Fruit fly (Drosophila melanogaster) whole organism, adult: ENCODE results near the gene Samuel.

Experiments used
- CG11617 ChIP-seq: fragments of 200-800 bp; sonication (Bioruptor generic); optimal IDR thresholded peaks from 2 replicates; lab custom pipeline; 2017; ENCODE audit warnings: mild to moderate bottlenecking, missing biosample characterization, missing genetic modification reagents, missing genetic modification characterization
- CG12768 ChIP-seq: fragments of 200-800 bp; sonication (Bioruptor generic); optimal IDR thresholded peaks from 2 replicates; lab custom pipeline; 2017; ENCODE audit warnings: missing biosample characterization, missing genetic modification characterization, mild to moderate bottlenecking, moderate library complexity, missing genetic modification reagents
- CG14711 ChIP-seq: fragments of 200-800 bp; sonication (Bioruptor generic); optimal IDR thresholded peaks from 2 replicates; lab custom pipeline; 2018; ENCODE audit warnings: missing biosample characterization, mild to moderate bottlenecking, missing genetic modification characterization, moderate library complexity
- CG1620 ChIP-seq: fragments of 200-800 bp; sonication (Bioruptor generic); optimal IDR thresholded peaks from 2 replicates; lab custom pipeline; 2016; ENCODE audit warnings: missing biosample characterization, missing genetic modification characterization
- CG33017 ChIP-seq: fragments of 200-800 bp; sonication (Bioruptor generic); optimal IDR thresholded peaks from 2 replicates; lab custom pipeline; 2018; ENCODE audit warnings: missing biosample characterization, mild to moderate bottlenecking, missing genetic modification characterization, moderate library complexity
- CG5204 ChIP-seq: fragments of 200-800 bp; sonication (Bioruptor generic); optimal IDR thresholded peaks from 2 replicates; lab custom pipeline; 2016; ENCODE audit warnings: missing biosample characterization, missing genetic modification characterization
- CG7045 ChIP-seq: fragments of 200-800 bp; sonication (Bioruptor generic); optimal IDR thresholded peaks from 2 replicates; lab custom pipeline; 2017; ENCODE audit warnings: missing biosample characterization, mild to moderate bottlenecking, missing genetic modification characterization
- CG7101 ChIP-seq: fragments of 200-800 bp; sonication (Bioruptor generic); optimal IDR thresholded peaks from 2 replicates; lab custom pipeline; 2018; ENCODE audit warnings: missing biosample characterization, mild to moderate bottlenecking, missing genetic modification characterization, moderate library complexity
- Clk ChIP-seq: fragments of 200-800 bp; sonication (Bioruptor generic); optimal IDR thresholded peaks from 2 replicates; lab custom pipeline; 2017; ENCODE audit warnings: missing biosample characterization, missing genetic modification characterization
- Crg-1 ChIP-seq: fragments of 200-800 bp; sonication (Bioruptor generic); optimal IDR thresholded peaks from 2 replicates; lab custom pipeline; 2016; ENCODE audit warnings: missing biosample characterization, missing genetic modification characterization
- Hr96 ChIP-seq: fragments of 200-800 bp; sonication (Bioruptor generic); optimal IDR thresholded peaks from 2 replicates; lab custom pipeline; 2016; ENCODE audit warnings: missing biosample characterization, missing genetic modification characterization
- Mnt ChIP-seq: fragments of 200-800 bp; sonication (Bioruptor generic); optimal IDR thresholded peaks from 2 replicates; lab custom pipeline; 2016; ENCODE audit warnings: missing biosample characterization, mild to moderate bottlenecking, missing genetic modification characterization
- bab1 ChIP-seq: fragments of 200-800 bp; sonication (Bioruptor generic); optimal IDR thresholded peaks from 3 replicates; lab custom pipeline; 2019; ENCODE audit warnings: missing biosample characterization, mild to moderate bottlenecking, missing genetic modification characterization, moderate library complexity
- cic ChIP-seq: fragments of 200-800 bp; sonication (Bioruptor generic); optimal IDR thresholded peaks from 2 replicates; lab custom pipeline; 2017; ENCODE audit warnings: missing biosample characterization, mild to moderate bottlenecking, missing genetic modification characterization, moderate library complexity
- cnc ChIP-seq, 2 experiments: fragments of >200 bp; optimal IDR thresholded peaks; 2 replicates each; lab custom pipeline; 2017
- kay ChIP-seq: fragments of 200-800 bp; sonication (Bioruptor generic); peaks from one replicate; lab custom pipeline; 2016; ENCODE audit warnings: missing biosample characterization, missing genetic modification characterization, borderline replicate concordance
- ovo ChIP-seq: fragments of 200-800 bp; sonication (Bioruptor generic); optimal IDR thresholded peaks from 2 replicates; lab custom pipeline; 2016; ENCODE audit warnings: missing biosample characterization, missing genetic modification characterization
- pad ChIP-seq: fragments of 200-800 bp; sonication (Bioruptor generic); optimal IDR thresholded peaks from 3 replicates; lab custom pipeline; 2017; ENCODE audit warnings: missing biosample characterization, missing genetic modification characterization, mild to moderate bottlenecking, moderate library complexity, missing genetic modification reagents
- tj ChIP-seq: fragments of 200-800 bp; sonication (Bioruptor generic); optimal IDR thresholded peaks from 3 replicates; lab custom pipeline; 2017; ENCODE audit warnings: missing biosample characterization, mild to moderate bottlenecking, missing genetic modification characterization, moderate library complexity
- toe ChIP-seq: fragments of 200-800 bp; sonication (Bioruptor generic); optimal IDR thresholded peaks from 2 replicates; lab custom pipeline; 2016; ENCODE audit warnings: missing biosample characterization, missing genetic modification characterization

Samuel gene

dm6 chr2L:11045467-11045914, 21.3 kb downstream of the Samuel start:
- no peak for TF ChIP-seq CG14711
- TF ChIP-seq Crg-1 (GFP tag; lab: Kevin White, UChicago): no peak
- TF ChIP-seq CG5204 (GFP tag; lab: Kevin White, UChicago): no peak
- no peak for TF ChIP-seq CG1620 (GFP tag; lab: Kevin White, UChicago)
- TF ChIP-seq kay (GFP tag; lab: Kevin White, UChicago): peak; percentile 66
- no peak for TF ChIP-seq ovo
- TF ChIP-seq Hr96 (GFP tag; lab: Kevin White, UChicago): no peak
- TF ChIP-seq pad: no peak

dm6 chr2L:11044678-11045466, 21.9 kb downstream of the Samuel start:
- no peak for TF ChIP-seq tj (GFP tag; lab: Kevin White, UChicago)
- TF ChIP-seq ovo: peak; percentile 50
- peak; percentile 16 for TF ChIP-seq Mnt (GFP tag; lab: Kevin White, UChicago)
- TF ChIP-seq CG33017 (tag; lab: Kevin White, UChicago): peak; percentile 70
- peak; percentile 63 for TF ChIP-seq CG11617 (GFP tag; lab: Kevin White, UChicago)
- no peak for TF ChIP-seq bab1 (GFP tag; lab: Kevin White, UChicago)
- TF ChIP-seq Crg-1 (GFP tag; lab: Kevin White, UChicago): peak; percentile 65
- no peak for TF ChIP-seq CG1620 (GFP tag; lab: Kevin White, UChicago)
- peak; percentile 47 for TF ChIP-seq CG7101 (tag; lab: Kevin White, UChicago)
- TF ChIP-seq cnc (optimal IDR thresholded peaks at IDR 0.05; lab: Kevin White, UChicago): no peak
- TF ChIP-seq CG14711: peak; percentile 22
- TF ChIP-seq pad: peak; percentile 34
- peak; percentile 89 for TF ChIP-seq kay (GFP tag; lab: Kevin White, UChicago)
- TF ChIP-seq toe (GFP tag; lab: Kevin White, UChicago): peak; percentile 27
- TF ChIP-seq Hr96 (GFP tag; lab: Kevin White, UChicago): peak; percentile 29
- TF ChIP-seq cic (GFP tag; lab: Kevin White, UChicago): peak; percentile 91
- peak; percentile 46 for TF ChIP-seq CG7045 (GFP tag; lab: Kevin White, UChicago)
- no peak for TF ChIP-seq Clk (GFP tag; lab: Kevin White, UChicago)
- TF ChIP-seq CG5204 (GFP tag; lab: Kevin White, UChicago): peak; percentile 56
- TF ChIP-seq CG12768: peak; percentile 58

- TF ChIP-seq bab1 (GFP tag; lab: Kevin White, UChicago) (no peak), Hr96 (GFP tag; lab: Kevin White, UChicago) (no peak), CG7045 (GFP tag; lab: Kevin White, UChicago) (no peak), pad (no peak), Crg-1 (GFP tag; lab: Kevin White, UChicago) (no peak), cnc (optimal IDR thresholded peaks at IDR 0.05; lab: Kevin White, UChicago) (no peak), CG1620 (GFP tag; lab: Kevin White, UChicago) (no peak), toe (GFP tag; lab: Kevin White, UChicago) (no peak), CG12768 (no peak), CG14711 (no peak), tj (GFP tag; lab: Kevin White, UChicago) (no peak), CG33017 (tag; lab: Kevin White, UChicago) (no peak), CG7101 (tag; lab: Kevin White, UChicago) (no peak)
These were observed 25.0 kb downstream of the Samuel start for dm6 chr2L:11041785-11042184.

dm6 chr2L:11041074-11041473, 25.7 kb downstream of the Samuel start:
- no peak for TF ChIP-seq ovo
- TF ChIP-seq CG7045 (GFP tag; lab: Kevin White, UChicago): no peak
- TF ChIP-seq kay (GFP tag; lab: Kevin White, UChicago): no peak

dm6 chr2L:11039548-11040144, 27.2 kb downstream of the Samuel start:
- no peak for TF ChIP-seq CG33017 (tag; lab: Kevin White, UChicago)
- no peak for TF ChIP-seq ovo
- no peak for TF ChIP-seq tj (GFP tag; lab: Kevin White, UChicago)
- TF ChIP-seq toe (GFP tag; lab: Kevin White, UChicago): no peak
- no peak for TF ChIP-seq Mnt (GFP tag; lab: Kevin White, UChicago)
- TF ChIP-seq Clk (GFP tag; lab: Kevin White, UChicago): no peak
- TF ChIP-seq CG7101 (tag; lab: Kevin White, UChicago): no peak
- TF ChIP-seq CG1620 (GFP tag; lab: Kevin White, UChicago): no peak
- TF ChIP-seq kay (GFP tag; lab: Kevin White, UChicago): no peak
- TF ChIP-seq Crg-1 (GFP tag; lab: Kevin White, UChicago): no peak
- TF ChIP-seq CG12768: no peak
- no peak for TF ChIP-seq CG11617 (GFP tag; lab: Kevin White, UChicago)
- no peak for TF ChIP-seq pad
- TF ChIP-seq bab1 (GFP tag; lab: Kevin White, UChicago): no peak
- TF ChIP-seq CG7045 (GFP tag; lab: Kevin White, UChicago): no peak
- no peak for TF ChIP-seq cnc (optimal IDR thresholded peaks at IDR 0.05; lab: Kevin White, UChicago)

- TF ChIP-seq Hr96 (GFP tag; lab: Kevin White, UChicago) (no peak), pad (no peak), tj (GFP tag; lab: Kevin White, UChicago) (no peak), Mnt (GFP tag; lab: Kevin White, UChicago) (no peak), CG1620 (GFP tag; lab: Kevin White, UChicago) (no peak), Crg-1 (GFP tag; lab: Kevin White, UChicago) (no peak), CG33017 (tag; lab: Kevin White, UChicago) (no peak), CG5204 (GFP tag; lab: Kevin White, UChicago) (no peak), CG12768 (no peak)
These were observed 27.9 kb downstream of the Samuel start for dm6 chr2L:11038918-11039317.
